Worm (Caenorhabditis elegans) whole organism, mixed stage, embryonic: ENCODE results near the gene Y54G11A.7.

ENCODE experiments used
- blmp-1 ChIP-seq: fragments of 150-350 bp; optimal IDR thresholded peaks from 2 replicates; lab custom pipeline; 2014; ENCODE audit warnings: missing biosample characterization, missing genetic modification characterization
- ceh-43 ChIP-seq: fragments of 200-800 bp; sonication (Bioruptor generic); optimal IDR thresholded peaks from 2 replicates; lab custom pipeline; 2018; ENCODE audit warnings: mild to moderate bottlenecking, missing genetic modification characterization, moderate library complexity, missing compliant biosample characterization
- ceh-83 ChIP-seq: fragments of 200-800 bp; sonication (Bioruptor generic); optimal IDR thresholded peaks from 2 replicates; lab custom pipeline; 2018; ENCODE audit warnings: mild to moderate bottlenecking, missing genetic modification characterization, missing compliant biosample characterization
- elt-3 ChIP-seq: fragments of 150-350 bp; optimal IDR thresholded peaks from 2 replicates; lab custom pipeline; 2014; ENCODE audit warnings: missing biosample characterization, missing genetic modification characterization
- mep-1 ChIP-seq: fragments of 150-350 bp; optimal IDR thresholded peaks from 2 replicates; lab custom pipeline; 2017; ENCODE audit warnings: missing biosample characterization, missing genetic modification reagents, missing genetic modification characterization, inconsistent platforms
- mls-2 ChIP-seq: sonication (generic microtip); optimal IDR thresholded peaks from 2 replicates; lab custom pipeline; 2016; ENCODE audit warnings: mild to moderate bottlenecking, missing genetic modification characterization, moderate library complexity, missing compliant biosample characterization
- nhr-2 ChIP-seq: fragments of 150-350 bp; optimal IDR thresholded peaks from 2 replicates; lab custom pipeline; 2014; ENCODE audit warnings: missing biosample characterization, missing genetic modification characterization
- nhr-28 ChIP-seq: fragments of 150-350 bp; optimal IDR thresholded peaks from 2 replicates; lab custom pipeline; 2014; ENCODE audit warnings: missing biosample characterization, missing genetic modification characterization
- nhr-76 ChIP-seq: sonication (generic microtip); optimal IDR thresholded peaks from 2 replicates; lab custom pipeline; 2017; ENCODE audit warnings: missing biosample characterization, missing genetic modification characterization
- pha-4 ChIP-seq: fragments of 150-350 bp; optimal IDR thresholded peaks from 2 replicates; lab custom pipeline; 2018; ENCODE audit warnings: missing biosample characterization, missing genetic modification reagents, missing genetic modification characterization
- snpc-4 ChIP-seq: fragments of 150-350 bp; optimal IDR thresholded peaks from 2 replicates; lab custom pipeline; 2014; ENCODE audit warnings: missing biosample characterization, missing genetic modification characterization
- sptf-1 ChIP-seq: sonication (generic microtip); optimal IDR thresholded peaks from 2 replicates; lab custom pipeline; 2017; ENCODE audit warnings: mild to moderate bottlenecking, missing genetic modification characterization, moderate library complexity, missing compliant biosample characterization
- ztf-11 ChIP-seq: fragments of 150-350 bp; optimal IDR thresholded peaks from 2 replicates; lab custom pipeline; 2014; ENCODE audit warnings: missing biosample characterization, missing genetic modification characterization

DNA sequence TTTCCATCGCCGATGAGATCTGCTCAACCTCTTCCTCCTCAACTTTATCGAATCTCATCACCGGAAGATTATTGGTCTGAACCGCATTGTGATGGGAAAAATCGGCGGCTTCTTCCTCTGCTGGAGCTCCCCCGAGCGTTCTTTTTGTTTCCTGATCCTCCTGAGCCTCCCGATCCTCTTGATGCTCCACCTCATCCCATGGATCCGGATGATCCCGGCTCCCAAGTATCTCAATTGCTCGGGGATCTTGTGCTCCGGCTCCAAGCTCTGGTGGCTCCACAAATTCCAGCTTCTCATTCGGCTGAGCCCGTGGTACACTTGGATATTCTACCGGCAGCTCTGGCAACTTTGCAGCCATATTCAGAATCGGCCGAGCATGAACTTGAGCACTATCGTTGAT, 39.2 kb upstream of the Y54G11A.7 start:
- TF ChIP-seq ceh-83 (GFP tag; lab: Kevin White, UChicago) (no peak), nhr-76 (tag; lab: Kevin White, UChicago) (no peak), mep-1 (no peak), snpc-4 (tag; lab: Kevin White, UChicago) (no peak), sptf-1 (tag; lab: Kevin White, UChicago) (no peak), nhr-2 (no peak), blmp-1 (no peak), ceh-43 (no peak), ztf-11 (no peak), pha-4 (tag; lab: Kevin White, UChicago) (no peak), elt-3 (no peak), nhr-28 (tag; lab: Kevin White, UChicago) (no peak), mls-2 (tag; lab: Kevin White, UChicago) (no peak)
